Worm (Caenorhabditis elegans) whole organism, late embryonic: ENCODE results near the gene gei-1.

ENCODE experiments used
- C08G9.2 ChIP-seq: sonication (generic microtip); optimal IDR thresholded peaks from 2 replicates; lab custom pipeline; 2016; ENCODE audit warnings: mild to moderate bottlenecking, missing genetic modification characterization, moderate library complexity, missing compliant biosample characterization
- C38D4.7 ChIP-seq: fragments of 200-800 bp; sonication (Bioruptor generic); optimal IDR thresholded peaks from 2 replicates; lab custom pipeline; 2018; ENCODE audit warnings: mild to moderate bottlenecking, missing genetic modification characterization, moderate library complexity, missing compliant biosample characterization
- F13H6.1 ChIP-seq: sonication (generic microtip); optimal IDR thresholded peaks from 2 replicates; lab custom pipeline; 2016; ENCODE audit warnings: missing genetic modification characterization, missing compliant biosample characterization
- K02D7.2 ChIP-seq: sonication (generic microtip); optimal IDR thresholded peaks from 2 replicates; lab custom pipeline; 2017; ENCODE audit warnings: mild to moderate bottlenecking, missing genetic modification characterization, missing compliant biosample characterization
- K09A11.1 ChIP-seq: sonication (generic microtip); optimal IDR thresholded peaks from 2 replicates; lab custom pipeline; 2017; ENCODE audit warnings: antibody characterized with exemption, mild to moderate bottlenecking, missing genetic modification characterization, missing compliant biosample characterization; ENCODE audit not compliant: insufficient read depth
- ama-1 ChIP-seq: fragments of 150-350 bp; optimal IDR thresholded peaks from 2 replicates; lab custom pipeline; 2014
- ceh-14 ChIP-seq: sonication (generic microtip); optimal IDR thresholded peaks from 2 replicates; lab custom pipeline; 2016; ENCODE audit warnings: missing genotype, missing genetic modification characterization, missing compliant biosample characterization
- ceh-18 ChIP-seq: sonication (generic microtip); optimal IDR thresholded peaks from 2 replicates; lab custom pipeline; 2016; ENCODE audit warnings: missing genetic modification characterization, missing compliant biosample characterization
- ceh-19 ChIP-seq: fragments of 200-800 bp; sonication (Bioruptor generic); optimal IDR thresholded peaks from 2 replicates; lab custom pipeline; 2018; ENCODE audit warnings: mild to moderate bottlenecking, missing genetic modification characterization, missing compliant biosample characterization
- ceh-2 ChIP-seq: sonication (generic microtip); optimal IDR thresholded peaks from 2 replicates; lab custom pipeline; 2016; ENCODE audit warnings: missing genotype, missing genetic modification characterization, missing compliant biosample characterization
- ceh-22 ChIP-seq: sonication (generic microtip); optimal IDR thresholded peaks from 2 replicates; lab custom pipeline; 2017; ENCODE audit warnings: missing biosample characterization, missing genetic modification characterization
- ceh-30 ChIP-seq: fragments of 150-350 bp; optimal IDR thresholded peaks from 2 replicates; lab custom pipeline; 2014; ENCODE audit warnings: missing biosample characterization, missing genetic modification characterization
- ceh-31 ChIP-seq: sonication (generic microtip); optimal IDR thresholded peaks from 2 replicates; lab custom pipeline; 2016; ENCODE audit warnings: missing genetic modification characterization, missing compliant biosample characterization
- ceh-45 ChIP-seq: fragments of 200-800 bp; sonication (Bioruptor generic); IDR thresholded peaks from 2 replicates; pipeline ENCODE4 v1.3.6; 2022; ENCODE audit warnings: missing genetic modification reagents, missing genetic modification characterization, missing compliant biosample characterization
- ceh-48 ChIP-seq: sonication (generic microtip); optimal IDR thresholded peaks from 2 replicates; lab custom pipeline; 2016; ENCODE audit warnings: missing genetic modification characterization, inconsistent platforms, missing compliant biosample characterization
- ceh-9 ChIP-seq: sonication (generic microtip); optimal IDR thresholded peaks from 2 replicates; lab custom pipeline; 2016; ENCODE audit warnings: mild to moderate bottlenecking, missing genetic modification characterization, inconsistent platforms, missing compliant biosample characterization
- elt-2 ChIP-seq: sonication (generic microtip); optimal IDR thresholded peaks from 2 replicates; lab custom pipeline; 2016; ENCODE audit warnings: missing genetic modification reagents, missing genetic modification characterization, missing compliant biosample characterization
- ets-4 ChIP-seq: sonication (generic microtip); optimal IDR thresholded peaks from 2 replicates; lab custom pipeline; 2016; ENCODE audit warnings: missing genetic modification characterization, missing compliant biosample characterization
- eyg-1 ChIP-seq: sonication (generic microtip); optimal IDR thresholded peaks from 2 replicates; lab custom pipeline; 2016; ENCODE audit warnings: missing genotype, missing genetic modification characterization, missing compliant biosample characterization
- fkh-10 ChIP-seq: fragments of 150-350 bp; optimal IDR thresholded peaks from 2 replicates; lab custom pipeline; 2014; ENCODE audit warnings: missing biosample characterization, missing genetic modification reagents, missing genetic modification characterization
- fkh-6 ChIP-seq: sonication (generic microtip); optimal IDR thresholded peaks from 2 replicates; lab custom pipeline; 2016; ENCODE audit warnings: missing genetic modification characterization, missing compliant biosample characterization
- gmeb-2 ChIP-seq: sonication (generic microtip); optimal IDR thresholded peaks from 2 replicates; lab custom pipeline; 2016; ENCODE audit warnings: missing genetic modification characterization, inconsistent platforms, missing compliant biosample characterization
- hlh-6 ChIP-seq: sonication (generic microtip); optimal IDR thresholded peaks from 2 replicates; lab custom pipeline; 2016; ENCODE audit warnings: missing genotype, missing genetic modification characterization, missing compliant biosample characterization
- madf-2 ChIP-seq: sonication (generic microtip); optimal IDR thresholded peaks from 2 replicates; lab custom pipeline; 2017; ENCODE audit warnings: missing genetic modification characterization, missing compliant biosample characterization
- nfya-1 ChIP-seq: sonication (generic microtip); optimal IDR thresholded peaks from 2 replicates; lab custom pipeline; 2017; ENCODE audit warnings: missing genetic modification characterization, mild to moderate bottlenecking, missing compliant biosample characterization, antibody characterized with exemption, moderate library complexity
- nhr-11 ChIP-seq: fragments of 150-350 bp; optimal IDR thresholded peaks from 2 replicates; lab custom pipeline; 2014; ENCODE audit warnings: missing biosample characterization, missing genetic modification characterization
- npax-4 ChIP-seq: sonication (generic microtip); optimal IDR thresholded peaks from 2 replicates; lab custom pipeline; 2016; ENCODE audit warnings: missing genetic modification characterization, missing compliant biosample characterization
- pha-2 ChIP-seq: sonication (generic microtip); optimal IDR thresholded peaks from 2 replicates; lab custom pipeline; 2017; ENCODE audit warnings: mild to moderate bottlenecking, missing genetic modification characterization, missing compliant biosample characterization
- rnt-1 ChIP-seq: sonication (generic microtip); optimal IDR thresholded peaks from 2 replicates; lab custom pipeline; 2016; ENCODE audit warnings: missing genetic modification characterization, missing compliant biosample characterization
- sdc-2 ChIP-seq: sonication (generic microtip); optimal IDR thresholded peaks from 2 replicates; lab custom pipeline; 2016; ENCODE audit warnings: missing genotype, missing genetic modification characterization, missing compliant biosample characterization
- sox-4 ChIP-seq: sonication (generic microtip); optimal IDR thresholded peaks from 2 replicates; lab custom pipeline; 2017; ENCODE audit warnings: mild to moderate bottlenecking, missing genetic modification characterization, inconsistent platforms, missing compliant biosample characterization
- tbx-2 ChIP-seq: sonication (generic microtip); optimal IDR thresholded peaks from 2 replicates; lab custom pipeline; 2016; ENCODE audit warnings: missing genetic modification characterization, missing compliant biosample characterization
- tbx-7 ChIP-seq: sonication (generic microtip); optimal IDR thresholded peaks from 2 replicates; lab custom pipeline; 2016; ENCODE audit warnings: missing genotype, missing genetic modification characterization, missing compliant biosample characterization
- ttx-3 ChIP-seq: sonication (generic microtip); optimal IDR thresholded peaks from 2 replicates; lab custom pipeline; 2016; ENCODE audit warnings: missing genetic modification reagents, missing genetic modification characterization, missing compliant biosample characterization
- unc-42 ChIP-seq: sonication (generic microtip); optimal IDR thresholded peaks from 2 replicates; lab custom pipeline; 2016; ENCODE audit warnings: missing genotype, missing genetic modification characterization, missing compliant biosample characterization
- unc-86 ChIP-seq: sonication (generic microtip); optimal IDR thresholded peaks from 2 replicates; lab custom pipeline; 2016; ENCODE audit warnings: missing genetic modification characterization, missing compliant biosample characterization
- zip-5 ChIP-seq: sonication (generic microtip); optimal IDR thresholded peaks from 2 replicates; lab custom pipeline; 2016; ENCODE audit warnings: missing genetic modification characterization, missing compliant biosample characterization
- ztf-16 ChIP-seq: sonication (generic microtip); optimal IDR thresholded peaks from 2 replicates; lab custom pipeline; 2017; ENCODE audit warnings: missing genetic modification characterization, missing compliant biosample characterization

gei-1 gene

DNA sequence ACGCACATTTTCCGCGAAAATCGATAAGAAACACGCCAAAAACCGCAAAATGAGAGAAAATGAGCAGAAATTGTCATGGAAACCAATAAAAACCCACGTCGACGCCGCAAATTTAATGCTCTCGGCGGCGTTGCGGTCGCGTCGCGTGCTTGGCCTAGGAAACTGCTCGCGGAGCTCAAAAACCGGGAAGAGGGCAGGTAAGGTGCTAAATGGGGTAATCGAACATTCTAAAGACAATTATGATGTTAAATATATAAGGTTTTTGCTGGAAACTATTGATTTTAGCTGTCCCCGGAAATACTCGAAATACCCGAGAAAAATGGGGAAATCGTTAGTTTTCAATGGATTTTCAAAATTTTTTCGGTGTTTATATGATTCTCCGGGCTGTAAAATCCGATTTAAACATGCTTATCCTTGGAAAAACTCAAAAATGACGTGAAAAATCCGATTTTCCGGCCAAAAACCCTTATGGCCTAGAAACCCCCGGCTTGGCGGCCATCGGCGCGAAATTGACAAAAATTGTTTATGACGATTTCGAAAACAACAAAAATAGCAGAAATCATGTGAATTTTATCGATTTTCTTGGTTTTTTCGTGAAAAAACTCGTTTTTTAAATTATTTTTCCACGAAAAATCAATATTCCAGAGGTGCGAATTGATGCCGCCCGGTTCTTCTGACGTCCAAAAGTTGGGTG is 22.2 kb upstream of the gei-1 start, which contains the start of gene phf-15:
phf-15 (plus strand) TSS at position 537 of the 694 bp plus-strand sequence.
- no peak for TF ChIP-seq K02D7.2 (tag; lab: Kevin White, UChicago)
- peak; percentile 1 for TF ChIP-seq nfya-1 (tag; lab: Kevin White, UChicago)
- TF ChIP-seq nhr-11 = no peak
- no peak for TF ChIP-seq fkh-10
- TF ChIP-seq ceh-9 (tag; lab: Kevin White, UChicago) = no peak
- TF ChIP-seq ceh-14 (tag; lab: Kevin White, UChicago) = peak; percentile 56
- no peak for TF ChIP-seq ceh-19 (GFP tag; lab: Kevin White, UChicago)
- no peak for TF ChIP-seq F13H6.1
- peak; percentile 61 for TF ChIP-seq C08G9.2 (tag; lab: Kevin White, UChicago)
- TF ChIP-seq ceh-18 (tag; lab: Kevin White, UChicago) = no peak
- no peak for TF ChIP-seq eyg-1 (tag; lab: Kevin White, UChicago)
- no peak for TF ChIP-seq gmeb-2 (tag; lab: Kevin White, UChicago)
- TF ChIP-seq zip-5 (tag; lab: Kevin White, UChicago) = peak; percentile 5
- TF ChIP-seq ama-1 (lab: Kevin White, UChicago) = no peak
- no peak for TF ChIP-seq sdc-2 (tag; lab: Kevin White, UChicago)
- TF ChIP-seq unc-42 (tag; lab: Kevin White, UChicago) = peak; percentile 47
- peak; percentile 47 for TF ChIP-seq tbx-7
- TF ChIP-seq ceh-30 (tag; lab: Kevin White, UChicago) = no peak
- TF ChIP-seq pha-2 (tag; lab: Kevin White, UChicago) = no peak
- no peak for TF ChIP-seq ceh-45 (GFP tag; lab: Robert Waterston, UW)
- TF ChIP-seq ceh-22 = no peak
- TF ChIP-seq npax-4 = no peak
- peak; percentile 59 for TF ChIP-seq ceh-2 (tag; lab: Kevin White, UChicago)
- TF ChIP-seq elt-2 (tag; lab: Kevin White, UChicago) = peak; percentile 34
- no peak for TF ChIP-seq sox-4
- TF ChIP-seq ets-4 = peak; percentile 67
- peak; percentile 24 for TF ChIP-seq rnt-1
- peak; percentile 12 for TF ChIP-seq ceh-48 (tag; lab: Kevin White, UChicago)
- TF ChIP-seq madf-2 (tag; lab: Kevin White, UChicago) = no peak
- no peak for TF ChIP-seq K09A11.1 (tag; lab: Kevin White, UChicago)
- peak; percentile 33 for TF ChIP-seq tbx-2 (tag; lab: Kevin White, UChicago)
- TF ChIP-seq ceh-31 (tag; lab: Kevin White, UChicago) = peak; percentile 70
- no peak for TF ChIP-seq hlh-6 (tag; lab: Kevin White, UChicago)
- TF ChIP-seq, all 69 proteins: peak for 13

DNA sequence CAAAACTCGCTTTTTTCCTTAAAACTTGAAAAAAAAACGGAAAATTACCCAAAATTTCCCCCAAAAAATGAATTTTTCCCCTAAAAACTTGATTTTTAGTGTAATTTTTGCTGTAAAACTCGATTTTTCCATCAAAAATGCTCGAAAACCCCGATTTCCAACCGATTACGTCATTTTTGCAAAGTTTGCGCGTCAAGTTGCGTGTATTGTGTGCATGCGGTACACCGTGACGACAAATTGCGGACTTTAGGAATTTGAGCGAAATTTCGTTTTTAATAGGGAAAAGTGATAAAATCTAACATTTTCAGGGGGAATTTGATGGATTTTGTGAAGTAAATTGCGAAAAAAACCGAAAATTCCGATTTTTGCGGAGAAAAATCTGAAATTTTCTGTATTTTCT is 20.8 kb upstream of the gei-1 start:
- TF ChIP-seq ceh-48 (tag; lab: Kevin White, UChicago) (no peak), ttx-3 (tag; lab: Kevin White, UChicago) (no peak), unc-86 (no peak), fkh-6 (no peak), C38D4.7 (GFP tag; lab: Kevin White, UChicago) (no peak), pha-2 (tag; lab: Kevin White, UChicago) (no peak), ztf-16 (tag; lab: Kevin White, UChicago) (peak; percentile 19), ceh-19 (GFP tag; lab: Kevin White, UChicago) (no peak), elt-2 (tag; lab: Kevin White, UChicago) (peak; percentile 31), ceh-45 (GFP tag; lab: Robert Waterston, UW) (no peak), nfya-1 (tag; lab: Kevin White, UChicago) (peak; percentile 46)

ce11 chrIII:3329467-3329866 is 15.2 kb upstream of the gei-1 start:
- TF ChIP-seq fkh-10 = no peak
- TF ChIP-seq, all 69 proteins: peak for 0
